Worm (Caenorhabditis elegans): ENCODE data around the gene Y37E11AM.4.

The Y37E11AM.4 gene

ce11 chrIV:3722690-3723089, at the start of gene Y37E11AM.4:
Y37E11AM.4 (minus strand) TSS chrIV:3722790.
- TF ChIP-seq mbf-1 (tag; optimal IDR thresholded peaks at IDR 0.05) (no peak), nhr-77 (tag; optimal IDR thresholded peaks at IDR 0.05) (no peak), sem-4 (tag; optimal IDR thresholded peaks at IDR 0.05) (no peak), aly-2 (tag; optimal IDR thresholded peaks at IDR 0.05) (no peak), peb-1 (tag; optimal IDR thresholded peaks at IDR 0.05) (no peak), ztf-4 (tag; optimal IDR thresholded peaks at IDR 0.05) (no peak), gmeb-1 (tag; optimal IDR thresholded peaks at IDR 0.05) (no peak), crh-2 (tag; optimal IDR thresholded peaks at IDR 0.05) (no peak)

- TF ChIP-seq crh-2 (tag; optimal IDR thresholded peaks at IDR 0.05) (no peak), elt-1 (tag; optimal IDR thresholded peaks at IDR 0.05) (no peak), nhr-12 (tag; optimal IDR thresholded peaks at IDR 0.05) (no peak), unc-55 (GFP tag; optimal IDR thresholded peaks at IDR 0.05) (no peak), ztf-11 (tag; optimal IDR thresholded peaks at IDR 0.05) (no peak), sma-9 (GFP tag; optimal IDR thresholded peaks at IDR 0.05) (no peak), sma-9 (tag; optimal IDR thresholded peaks at IDR 0.05) (no peak), Y55F3AM.14 (GFP tag; optimal IDR thresholded peaks at IDR 0.05) (no peak), sma-3 (GFP tag; optimal IDR thresholded peaks at IDR 0.05) (no peak), alr-1 (tag; optimal IDR thresholded peaks at IDR 0.05) (no peak), nhr-237 (tag; optimal IDR thresholded peaks at IDR 0.05) (no peak), nhr-23 (tag; optimal IDR thresholded peaks at IDR 0.05) (no peak)
Observed at ce11 chrIV:3767749-3768148, 45.2 kb upstream of the Y37E11AM.4 start.

ce11 chrIV:3766589-3766988, 44.0 kb upstream of the Y37E11AM.4 start, which contains the start of gene vab-2:
vab-2 (minus strand) TSS chrIV:3766826.
- TF ChIP-seq ZK546.5 (tag; optimal IDR thresholded peaks at IDR 0.05) (no peak), unc-39 (tag; optimal IDR thresholded peaks at IDR 0.05) (no peak)

ce11 chrIV:3765457-3765856, 42.9 kb upstream of the Y37E11AM.4 start:
- TF ChIP-seq unc-62 (GFP tag; optimal IDR thresholded peaks at IDR 0.05) (no peak), lin-13 (GFP tag; optimal IDR thresholded peaks at IDR 0.05) (no peak), zag-1 (tag; optimal IDR thresholded peaks at IDR 0.05) (no peak), nhr-25 (tag; optimal IDR thresholded peaks at IDR 0.05) (no peak)

ce11 chrIV:3764012-3764549, 41.5 kb upstream of the Y37E11AM.4 start:
- TF ChIP-seq ama-1 (optimal IDR thresholded peaks at IDR 0.05), result no peak
- no peak for TF ChIP-seq alr-1 (tag; optimal IDR thresholded peaks at IDR 0.05)
- TF ChIP-seq nhr-77 (tag; optimal IDR thresholded peaks at IDR 0.05), result no peak
- no peak for TF ChIP-seq Y55F3AM.14 (GFP tag; optimal IDR thresholded peaks at IDR 0.05)
- no peak for TF ChIP-seq blmp-1 (tag; optimal IDR thresholded peaks at IDR 0.05; ENCODE audit: insufficient read depth)
- TF ChIP-seq aly-2 (tag; optimal IDR thresholded peaks at IDR 0.05), result no peak
- no peak for TF ChIP-seq ztf-4 (tag; optimal IDR thresholded peaks at IDR 0.05)
- no peak for TF ChIP-seq lsy-2 (tag; optimal IDR thresholded peaks at IDR 0.05)
- no peak for TF ChIP-seq unc-55 (GFP tag; optimal IDR thresholded peaks at IDR 0.05)
- no peak for TF ChIP-seq ztf-11 (tag; optimal IDR thresholded peaks at IDR 0.05)

- TF ChIP-seq nhr-6 (tag; optimal IDR thresholded peaks at IDR 0.05) (no peak), nhr-10 (tag; optimal IDR thresholded peaks at IDR 0.05) (no peak), nhr-129 (tag; optimal IDR thresholded peaks at IDR 0.05) (no peak)
Observed at ce11 chrIV:3759823-3760222, 37.2 kb upstream of the Y37E11AM.4 start.

- TF ChIP-seq aly-2 (tag; optimal IDR thresholded peaks at IDR 0.05) (no peak), elt-1 (tag; optimal IDR thresholded peaks at IDR 0.05) (no peak)
Observed at ce11 chrIV:3755921-3756320, 33.3 kb upstream of the Y37E11AM.4 start, which contains the start of gene best-20. best-20 (plus strand) TSS chrIV:3756221.
